Worm (Caenorhabditis elegans) whole organism, L4/young adult: ENCODE results near the gene F31E3.6.

Experiments
- W03F9.2 ChIP-seq: fragments of 150-350 bp; optimal IDR thresholded peaks from 2 replicates; lab custom pipeline; 2014; ENCODE audit warnings: missing biosample characterization, missing genetic modification characterization
- dao-5 ChIP-seq: sonication (generic microtip); optimal IDR thresholded peaks from 2 replicates; lab custom pipeline; 2016; ENCODE audit warnings: missing genotype, missing genetic modification characterization, moderate library complexity, missing compliant biosample characterization
- him-1 ChIP-seq: sonication (generic microtip); optimal IDR thresholded peaks from 2 replicates; lab custom pipeline; 2016; ENCODE audit warnings: missing genotype, missing genetic modification reagents, missing genetic modification characterization, missing compliant biosample characterization

ce11 chrIII:6953373-6953772, 28.5 kb upstream of the F31E3.6 start:
- TF ChIP-seq him-1 (tag; lab: Kevin White, UChicago) = no peak
- TF ChIP-seq dao-5 = no peak
- TF ChIP-seq W03F9.2 (tag; lab: Kevin White, UChicago) = no peak
